Fruit fly (Drosophila melanogaster): ENCODE measurements around the gene BBS5.

- TF ChIP-seq Nf-YA (GFP tag; IDR thresholded peaks at IDR 0.05) (no peak), Sry-β (GFP tag; optimal IDR thresholded peaks at IDR 0.05) (no peak), CG32767 (GFP tag; IDR thresholded peaks at IDR 0.05) (no peak), CG8089 (GFP tag; optimal IDR thresholded peaks at IDR 0.05) (no peak), Fer2 (tag; optimal IDR thresholded peaks at IDR 0.05) (no peak), CG4424 (GFP tag; optimal IDR thresholded peaks at IDR 0.05) (no peak), CG11456 (GFP tag; IDR thresholded peaks at IDR 0.05) (no peak), CG9727 (GFP tag; optimal IDR thresholded peaks at IDR 0.05) (no peak), CG42726 (GFP tag; IDR thresholded peaks at IDR 0.05; ENCODE audit: partially characterized antibody) (no peak), dmrt11E (tag; optimal IDR thresholded peaks at IDR 0.05) (no peak), CG1603 (tag; optimal IDR thresholded peaks at IDR 0.05) (no peak), grn (GFP tag; optimal IDR thresholded peaks at IDR 0.05) (no peak), nerfin-2 (GFP tag; IDR thresholded peaks at IDR 0.05; ENCODE audit: partially characterized antibody) (no peak)
These were observed 50.8 kb downstream of the BBS5 start for dm6 chr3R:4866916-4867315.
